Worm (Caenorhabditis elegans): Measurements from ENCODE around the gene tbx-33.

- TF ChIP-seq aly-1 (tag; optimal IDR thresholded peaks at IDR 0.05) (no peak), flt-1 (GFP tag; IDR thresholded peaks at IDR 0.05) (no peak), hmg-4 (GFP tag; optimal IDR thresholded peaks at IDR 0.05) (no peak), B0310.2 (tag; optimal IDR thresholded peaks at IDR 0.05) (no peak), sea-1 (GFP tag; conservative IDR thresholded peaks at IDR 0.05) (no peak), ama-1 (optimal IDR thresholded peaks at IDR 0.05) (no peak), pes-1 (GFP tag; IDR thresholded peaks at IDR 0.05) (no peak), scrt-1 (GFP tag; IDR thresholded peaks at IDR 0.05) (no peak), ets-7 (tag; optimal IDR thresholded peaks at IDR 0.05) (no peak), tbx-37 (GFP tag; conservative IDR thresholded peaks at IDR 0.05) (no peak), tbx-11 (GFP tag; IDR thresholded peaks at IDR 0.05) (no peak), tra-4 (tag; optimal IDR thresholded peaks at IDR 0.05) (no peak)
Observed at ce11 chrIII:11683038-11683437, 46.4 kb upstream of the tbx-33 start.
